Fruit fly (Drosophila melanogaster) whole organism, embryonic: ENCODE results near the gene CG14194.

ENCODE experiments used
- Aef1 ChIP-seq: fragments of 200-800 bp; sonication (Bioruptor generic); IDR thresholded peaks from 3 replicates; pipeline ENCODE4 v1.3.6; 2022; ENCODE audit warnings: missing biosample characterization, missing genetic modification characterization
- Antp ChIP-seq: fragments of 200-800 bp; sonication (Bioruptor generic); optimal IDR thresholded peaks from 3 replicates; lab custom pipeline; 2016; ENCODE audit warnings: missing biosample characterization, missing genetic modification characterization
- CG10321 ChIP-seq: fragments of 200-800 bp; sonication (Bioruptor generic); IDR thresholded peaks from 2 replicates; pipeline ENCODE4 v1.3.6; 2022; ENCODE audit warnings: missing biosample characterization, missing genetic modification characterization
- CG10543 ChIP-seq: fragments of 200-800 bp; sonication (Bioruptor generic); optimal IDR thresholded peaks from 3 replicates; lab custom pipeline; 2017; ENCODE audit warnings: missing biosample characterization, mild to moderate bottlenecking, missing genetic modification characterization, moderate library complexity
- CG11696 ChIP-seq: fragments of 200-800 bp; sonication (Bioruptor generic); IDR thresholded peaks from 2 replicates; pipeline ENCODE4 v1.3.6; 2022; ENCODE audit warnings: missing biosample characterization, missing genetic modification characterization
- CG12071 ChIP-seq: fragments of 200-800 bp; sonication (Bioruptor generic); optimal IDR thresholded peaks from 3 replicates; lab custom pipeline; 2018; ENCODE audit warnings: missing biosample characterization, mild to moderate bottlenecking, missing genetic modification characterization
- CG12769 ChIP-seq: fragments of 200-800 bp; sonication (Bioruptor generic); optimal IDR thresholded peaks from 2 replicates; lab custom pipeline; 2019; ENCODE audit warnings: missing biosample characterization, mild to moderate bottlenecking, missing genetic modification characterization, moderate library complexity
- CG13296 ChIP-seq: fragments of 200-800 bp; sonication (Bioruptor generic); optimal IDR thresholded peaks from 3 replicates; lab custom pipeline; 2018; ENCODE audit warnings: missing biosample characterization, mild to moderate bottlenecking, missing genetic modification characterization
- CG14965 ChIP-seq: fragments of 200-800 bp; sonication (Bioruptor generic); optimal IDR thresholded peaks from 2 replicates; lab custom pipeline; 2016; ENCODE audit warnings: missing biosample characterization, missing genetic modification characterization, borderline replicate concordance
- CG1603 ChIP-seq: fragments of 200-800 bp; sonication (Bioruptor generic); optimal IDR thresholded peaks from 2 replicates; lab custom pipeline; 2019; ENCODE audit warnings: missing biosample characterization, mild to moderate bottlenecking, missing genetic modification characterization, moderate library complexity
- CG18011 ChIP-seq: fragments of 200-800 bp; sonication (Bioruptor generic); optimal IDR thresholded peaks from 2 replicates; lab custom pipeline; 2017; ENCODE audit warnings: missing biosample characterization, missing genetic modification characterization, mild to moderate bottlenecking, moderate library complexity, missing genotype
- CG33213 ChIP-seq: fragments of 200-800 bp; sonication (Bioruptor generic); optimal IDR thresholded peaks from 3 replicates; lab custom pipeline; 2016; ENCODE audit warnings: missing biosample characterization, missing genetic modification characterization
- CG42726 ChIP-seq: fragments of 200-800 bp; sonication (Bioruptor generic); IDR thresholded peaks from 2 replicates; pipeline ENCODE4 v1.3.6; 2022; ENCODE audit warnings: missing biosample characterization, missing genetic modification characterization; ENCODE audit not compliant: partially characterized antibody
- CG4360 ChIP-seq: fragments of 200-800 bp; sonication (Bioruptor generic); IDR thresholded peaks from 2 replicates; pipeline ENCODE4 v1.3.6; 2022; ENCODE audit warnings: missing biosample characterization, missing genetic modification characterization
- CG5180 ChIP-seq: fragments of 200-800 bp; sonication (Bioruptor generic); optimal IDR thresholded peaks from 3 replicates; lab custom pipeline; 2017; ENCODE audit warnings: missing biosample characterization, missing genetic modification characterization, mild to moderate bottlenecking, moderate library complexity, missing genetic modification reagents
- CG6175 ChIP-seq: fragments of 200-800 bp; sonication (Bioruptor generic); IDR thresholded peaks from 3 replicates; pipeline ENCODE4 v1.3.6; 2022; ENCODE audit warnings: missing biosample characterization, missing genetic modification characterization
- CG6854 ChIP-seq: fragments of 200-800 bp; sonication (Bioruptor generic); optimal IDR thresholded peaks from 3 replicates; lab custom pipeline; 2017; ENCODE audit warnings: missing biosample characterization, mild to moderate bottlenecking, missing genetic modification characterization
- CG7987 ChIP-seq: fragments of 200-800 bp; sonication (Bioruptor generic); optimal IDR thresholded peaks from 2 replicates; lab custom pipeline; 2018; ENCODE audit warnings: missing biosample characterization, mild to moderate bottlenecking, missing genetic modification characterization, moderate library complexity
- CG9797 ChIP-seq: fragments of 200-800 bp; sonication (Bioruptor generic); optimal IDR thresholded peaks from 3 replicates; lab custom pipeline; 2018; ENCODE audit warnings: missing biosample characterization, mild to moderate bottlenecking, missing genetic modification characterization
- CHES-1-like ChIP-seq: fragments of 200-800 bp; sonication (Bioruptor generic); optimal IDR thresholded peaks from 2 replicates; lab custom pipeline; 2016; ENCODE audit warnings: missing biosample characterization, missing genetic modification characterization
- Dbx ChIP-seq: fragments of 200-800 bp; sonication (Bioruptor generic); IDR thresholded peaks from 3 replicates; pipeline ENCODE4 v1.3.6; 2022; ENCODE audit warnings: missing biosample characterization, missing genetic modification characterization
- HmgZ ChIP-seq: fragments of 200-800 bp; sonication (Bioruptor generic); optimal IDR thresholded peaks from 2 replicates; lab custom pipeline; 2018; ENCODE audit warnings: missing biosample characterization, mild to moderate bottlenecking, missing genetic modification characterization
- Med ChIP-seq: fragments of 200-800 bp; sonication (Bioruptor generic); peaks from one replicate; lab custom pipeline; 2016; ENCODE audit warnings: missing biosample characterization, missing genetic modification characterization, mild to moderate bottlenecking, inconsistent platforms, moderate library complexity
- NC2α ChIP-seq: fragments of 200-800 bp; sonication (Bioruptor generic); optimal IDR thresholded peaks from 2 replicates; lab custom pipeline; 2016; ENCODE audit warnings: missing biosample characterization, missing genetic modification characterization
- Sry-δ ChIP-seq: fragments of 200-800 bp; sonication (Bioruptor generic); optimal IDR thresholded peaks from 2 replicates; lab custom pipeline; 2016; ENCODE audit warnings: missing biosample characterization, missing genetic modification characterization
- Stat92E ChIP-seq, 3 experiments: fragments of >200 bp in 2 of 3; fragments of 200-800 bp in 1 of 3; sonication (Bioruptor generic) in 1 of 3; optimal IDR thresholded peaks; 2 replicates each; lab custom pipeline; 2017 to 2019; ENCODE audit warnings: missing biosample characterization in 3 of 3, missing genetic modification characterization in 3 of 3, mild to moderate bottlenecking in 1 of 3, moderate library complexity in 1 of 3
- abd-A ChIP-seq: fragments of 200-800 bp; sonication (Bioruptor generic); optimal IDR thresholded peaks from 3 replicates; lab custom pipeline; 2019; ENCODE audit warnings: missing biosample characterization, mild to moderate bottlenecking, missing genetic modification characterization, moderate library complexity
- amos ChIP-seq: fragments of 200-800 bp; sonication (Bioruptor generic); IDR thresholded peaks from 2 replicates; pipeline ENCODE4 v1.3.6; 2022; ENCODE audit warnings: missing biosample characterization, missing genetic modification characterization; ENCODE audit not compliant: partially characterized antibody
- cg ChIP-seq: fragments of 200-800 bp; sonication (Bioruptor generic); optimal IDR thresholded peaks from 3 replicates; lab custom pipeline; 2019; ENCODE audit warnings: missing biosample characterization, mild to moderate bottlenecking, missing genetic modification characterization, moderate library complexity
- chm ChIP-seq: fragments of 200-800 bp; sonication (Bioruptor generic); IDR thresholded peaks from 2 replicates; pipeline ENCODE4 v1.3.6; 2022; ENCODE audit warnings: missing biosample characterization, missing genetic modification characterization
- ci ChIP-seq: fragments of 200-800 bp; sonication (Bioruptor generic); IDR thresholded peaks from 3 replicates; pipeline ENCODE4 v1.3.6; 2022; ENCODE audit warnings: missing biosample characterization, missing genetic modification characterization
- disco-r ChIP-seq: fragments of 200-800 bp; sonication (Bioruptor generic); optimal IDR thresholded peaks from 2 replicates; lab custom pipeline; 2016; ENCODE audit warnings: missing biosample characterization, missing genetic modification characterization
- exex ChIP-seq: fragments of 200-800 bp; sonication (Bioruptor generic); optimal IDR thresholded peaks from 4 replicates; lab custom pipeline; 2018; ENCODE audit warnings: missing biosample characterization, mild to moderate bottlenecking, missing genetic modification characterization, moderate library complexity
- ftz-f1 ChIP-seq: fragments of 200-800 bp; sonication (Bioruptor generic); optimal IDR thresholded peaks from 2 replicates; lab custom pipeline; 2016; ENCODE audit warnings: missing biosample characterization, missing genetic modification characterization
- gce ChIP-seq: fragments of 200-800 bp; sonication (Bioruptor generic); IDR thresholded peaks from 3 replicates; pipeline ENCODE4 v1.3.6; 2022; ENCODE audit warnings: missing biosample characterization, missing genetic modification characterization
- gcm ChIP-seq: fragments of 200-800 bp; sonication (Bioruptor generic); optimal IDR thresholded peaks from 2 replicates; lab custom pipeline; 2019; ENCODE audit warnings: missing biosample characterization, mild to moderate bottlenecking, missing genetic modification characterization, moderate library complexity
- kah ChIP-seq: fragments of 200-800 bp; sonication (Bioruptor generic); optimal IDR thresholded peaks from 2 replicates; lab custom pipeline; 2018; ENCODE audit warnings: missing biosample characterization, mild to moderate bottlenecking, missing genetic modification characterization
- kay ChIP-seq: fragments of 200-800 bp; sonication (Bioruptor generic); optimal IDR thresholded peaks from 2 replicates; lab custom pipeline; 2016; ENCODE audit warnings: missing biosample characterization, missing genetic modification characterization
- kni ChIP-seq: fragments of 200-800 bp; sonication (Bioruptor generic); optimal IDR thresholded peaks from 3 replicates; lab custom pipeline; 2017; ENCODE audit warnings: mild to moderate bottlenecking, missing biosample characterization, missing genetic modification reagents, missing genetic modification characterization
- mirr ChIP-seq: fragments of 200-800 bp; sonication (Bioruptor generic); optimal IDR thresholded peaks from 3 replicates; lab custom pipeline; 2018; ENCODE audit warnings: missing biosample characterization, mild to moderate bottlenecking, missing genetic modification characterization
- otp ChIP-seq: fragments of 200-800 bp; sonication (Bioruptor generic); IDR thresholded peaks from 3 replicates; pipeline ENCODE4, ENCODE4 v1.3.6; 2022; ENCODE audit warnings: missing biosample characterization, missing genetic modification characterization
- pfk ChIP-seq: fragments of 200-800 bp; sonication (Bioruptor generic); optimal IDR thresholded peaks from 2 replicates; lab custom pipeline; 2018; ENCODE audit warnings: missing biosample characterization, mild to moderate bottlenecking, missing genetic modification characterization, moderate library complexity
- slbo ChIP-seq: fragments of 200-800 bp; sonication (Bioruptor generic); IDR thresholded peaks from 2 replicates; pipeline ENCODE4 v1.3.6; 2022; ENCODE audit warnings: missing biosample characterization, missing genetic modification characterization
- slou ChIP-seq: fragments of 200-800 bp; sonication (Bioruptor generic); optimal IDR thresholded peaks from 3 replicates; lab custom pipeline; 2016; ENCODE audit warnings: missing biosample characterization, missing genetic modification characterization
- zen2 ChIP-seq: fragments of 200-800 bp; sonication (Bioruptor generic); IDR thresholded peaks from 3 replicates; pipeline ENCODE4 v1.3.6; 2022; ENCODE audit warnings: missing biosample characterization, missing genetic modification characterization; ENCODE audit not compliant: partially characterized antibody
- zf30C ChIP-seq: fragments of 200-800 bp; sonication (Bioruptor generic); optimal IDR thresholded peaks from 3 replicates; lab custom pipeline; 2018; ENCODE audit warnings: missing biosample characterization, mild to moderate bottlenecking, missing genetic modification characterization
- zfh1 ChIP-seq: fragments of 200-800 bp; sonication (Bioruptor generic); IDR thresholded peaks from 3 replicates; pipeline ENCODE4 v1.3.6; 2022; ENCODE audit warnings: missing biosample characterization, missing genetic modification characterization

CG14194 gene

dm6 chrX:19153288-19154130 is 39.8 kb upstream of the CG14194 start (continued):
- TF ChIP-seq zen2 (GFP tag; lab: Robert Waterston, UW), result 0 out of 3 replicates have a peak, but pooled peaks have one; percentile 46
- TF ChIP-seq CG10543 (GFP tag; lab: Kevin White, UChicago), result peak; percentile 87
- TF ChIP-seq CG4360 (GFP tag; lab: Robert Waterston, UW), result peak; percentile 96
- TF ChIP-seq kay (GFP tag; lab: Kevin White, UChicago), result peak; percentile 88
- peak; percentile 26 for TF ChIP-seq CG13296 (GFP tag; lab: Kevin White, UChicago)
- TF ChIP-seq Antp (GFP tag; lab: Kevin White, UChicago), result peak; percentile 1
- no peak for TF ChIP-seq CHES-1-like (GFP tag; lab: Kevin White, UChicago)
- TF ChIP-seq CG7987 (GFP tag; lab: Kevin White, UChicago), result peak; percentile 70
- 0 out of 3 replicates have a peak, but pooled peaks have one; percentile 15 for TF ChIP-seq zfh1 (GFP tag; lab: Robert Waterston, UW)
- TF ChIP-seq slbo (GFP tag; lab: Robert Waterston, UW), result 0 out of 2 replicates have a peak, but pooled peaks have one; percentile 17
- TF ChIP-seq CG18011 (GFP tag; lab: Kevin White, UChicago), result peak; percentile 22
- no peak for TF ChIP-seq CG11696 (GFP tag; lab: Robert Waterston, UW)
- TF ChIP-seq CG42726 (GFP tag; lab: Robert Waterston, UW), result peak; percentile 63; the same call in 1 of the 2 replicates
- peak; percentile 24 for TF ChIP-seq abd-A
- TF ChIP-seq HmgZ, result peak; percentile 61
- 0 out of 2 replicates have a peak, but pooled peaks have one; percentile 36 for TF ChIP-seq CG10321 (GFP tag; lab: Robert Waterston, UW)
- peak; percentile 4; the same call in 1 of the 3 replicates for TF ChIP-seq otp (GFP tag; lab: Robert Waterston, UW)
- TF ChIP-seq disco-r (GFP tag; lab: Kevin White, UChicago), result no peak
- peak; percentile 94 for TF ChIP-seq ftz-f1 (GFP tag; lab: Kevin White, UChicago)
- TF ChIP-seq Stat92E (GFP tag; optimal IDR thresholded peaks at IDR 0.05; lab: Kevin White, UChicago), result peak in 1 of 3 experiments; percentile 22
- peak; percentile 61 for TF ChIP-seq NC2α
- peak; percentile 100 for TF ChIP-seq kah (GFP tag; lab: Kevin White, UChicago)
- TF ChIP-seq slou (GFP tag; lab: Kevin White, UChicago), result no peak
- peak; percentile 54; the same call in 1 of the 3 replicates for TF ChIP-seq Aef1
- peak; percentile 80 for TF ChIP-seq Med (GFP tag; lab: Kevin White, UChicago)
- TF ChIP-seq amos (GFP tag; lab: Robert Waterston, UW), result peak; percentile 44; the same call in 1 of the 2 replicates
- TF ChIP-seq CG6175 (GFP tag; lab: Robert Waterston, UW), result peak; percentile 90
- TF ChIP-seq Dbx (GFP tag; lab: Robert Waterston, UW), result peak; percentile 47; the same call in 2 of the 3 replicates
- TF ChIP-seq CG14965 (GFP tag; lab: Kevin White, UChicago), result no peak
- TF ChIP-seq pfk (GFP tag; lab: Kevin White, UChicago), result no peak
- peak; percentile 2 for TF ChIP-seq CG1603 (tag; lab: Kevin White, UChicago)
- TF ChIP-seq CG6854, result peak; percentile 33
- no peak for TF ChIP-seq zf30C (GFP tag; lab: Kevin White, UChicago)
- TF ChIP-seq chm (GFP tag; lab: Robert Waterston, UW), result peak; percentile 32; the same call in 1 of the 2 replicates
- TF ChIP-seq gcm (GFP tag; lab: Kevin White, UChicago), result no peak
- no peak for TF ChIP-seq Sry-δ (GFP tag; lab: Kevin White, UChicago)
- TF ChIP-seq mirr (GFP tag; lab: Kevin White, UChicago), result peak; percentile 40
- 0 out of 3 replicates have a peak, but pooled peaks have one; percentile 31 for TF ChIP-seq gce (GFP tag; lab: Robert Waterston, UW)
- peak; percentile 81 for TF ChIP-seq kni (GFP tag; lab: Kevin White, UChicago)
- TF ChIP-seq CG12769, result peak; percentile 66
- no peak for TF ChIP-seq CG12071
- TF ChIP-seq exex (tag; lab: Kevin White, UChicago), result peak; percentile 51
- no peak for TF ChIP-seq CG9797
- TF ChIP-seq cg (GFP tag; lab: Kevin White, UChicago), result peak; percentile 63
- peak; percentile 6 for TF ChIP-seq CG5180 (GFP tag; lab: Kevin White, UChicago)
- TF ChIP-seq CG33213 (GFP tag; lab: Kevin White, UChicago), result no peak
- TF ChIP-seq ci (GFP tag; lab: Robert Waterston, UW), result peak; percentile 78
